Fruit fly (Drosophila melanogaster) whole organism, embryonic: ENCODE results near the gene PIG-C.

Experiments
- Atf6 ChIP-seq: fragments of 200-800 bp; sonication (Bioruptor generic); IDR thresholded peaks from 2 replicates; pipeline ENCODE4 v1.3.6; 2022; ENCODE audit warnings: missing biosample characterization, missing genetic modification characterization
- CG10321 ChIP-seq: fragments of 200-800 bp; sonication (Bioruptor generic); IDR thresholded peaks from 2 replicates; pipeline ENCODE4 v1.3.6; 2022; ENCODE audit warnings: missing biosample characterization, missing genetic modification characterization
- CG10565 ChIP-seq: fragments of 200-800 bp; sonication (Bioruptor generic); optimal IDR thresholded peaks from 3 replicates; lab custom pipeline; 2016; ENCODE audit warnings: missing biosample characterization, mild to moderate bottlenecking, missing genetic modification characterization
- CG10959 ChIP-seq: fragments of 200-800 bp; sonication (Bioruptor generic); IDR thresholded peaks from 2 replicates; pipeline ENCODE4 v1.3.6; 2022; ENCODE audit warnings: missing biosample characterization, missing genetic modification characterization
- CG11085 ChIP-seq: fragments of 200-800 bp; sonication (Bioruptor generic); IDR thresholded peaks from 2 replicates; pipeline ENCODE4 v1.3.6; 2022; ENCODE audit warnings: missing biosample characterization, missing genetic modification characterization
- CG12769 ChIP-seq: fragments of 200-800 bp; sonication (Bioruptor generic); optimal IDR thresholded peaks from 2 replicates; lab custom pipeline; 2019; ENCODE audit warnings: missing biosample characterization, mild to moderate bottlenecking, missing genetic modification characterization, moderate library complexity
- CG14860 ChIP-seq: fragments of 200-800 bp; sonication (Bioruptor generic); IDR thresholded peaks from 3 replicates; pipeline ENCODE4 v1.3.6; 2022; ENCODE audit warnings: missing biosample characterization, missing genetic modification characterization; ENCODE audit not compliant: partially characterized antibody
- CG15479 ChIP-seq: fragments of 200-800 bp; sonication (Bioruptor generic); optimal IDR thresholded peaks from 3 replicates; lab custom pipeline; 2019; ENCODE audit warnings: missing biosample characterization, mild to moderate bottlenecking, missing genetic modification characterization, moderate library complexity
- CG18599 ChIP-seq: fragments of 200-800 bp; sonication (Bioruptor generic); optimal IDR thresholded peaks from 3 replicates; lab custom pipeline; 2017; ENCODE audit warnings: missing biosample characterization, missing genetic modification characterization, mild to moderate bottlenecking, moderate library complexity, missing genetic modification reagents
- CG2202 ChIP-seq: fragments of 200-800 bp; sonication (Bioruptor generic); optimal IDR thresholded peaks from 2 replicates; lab custom pipeline; 2018; ENCODE audit warnings: missing biosample characterization, mild to moderate bottlenecking, missing genetic modification characterization
- CG30020 ChIP-seq: fragments of 200-800 bp; optimal IDR thresholded peaks from 2 replicates; lab custom pipeline; 2019; ENCODE audit warnings: missing biosample characterization, mild to moderate bottlenecking, missing genetic modification characterization, moderate library complexity
- CG3163 ChIP-seq: fragments of 200-800 bp; sonication (Bioruptor generic); optimal IDR thresholded peaks from 3 replicates; lab custom pipeline; 2016; ENCODE audit warnings: missing biosample characterization, missing genetic modification characterization
- CG32767 ChIP-seq: fragments of 200-800 bp; sonication (Bioruptor generic); IDR thresholded peaks from 2 replicates; pipeline ENCODE4 v1.3.6; 2022; ENCODE audit warnings: missing biosample characterization, missing genetic modification characterization
- CG3281 ChIP-seq: fragments of 200-800 bp; sonication (Bioruptor generic); optimal IDR thresholded peaks from 3 replicates; lab custom pipeline; 2017; ENCODE audit warnings: missing biosample characterization, mild to moderate bottlenecking, missing genetic modification characterization
- CG33557 ChIP-seq: fragments of 200-800 bp; sonication (Bioruptor generic); optimal IDR thresholded peaks from 2 replicates; lab custom pipeline; 2019; ENCODE audit warnings: missing biosample characterization, mild to moderate bottlenecking, missing genetic modification characterization, moderate library complexity
- CG3847 ChIP-seq: fragments of 200-800 bp; sonication (Bioruptor generic); IDR thresholded peaks from 2 replicates; pipeline ENCODE4 v1.3.6; 2022; ENCODE audit warnings: missing biosample characterization, missing genetic modification characterization
- CG3995 ChIP-seq: fragments of 200-800 bp; sonication (Bioruptor generic); optimal IDR thresholded peaks from 3 replicates; lab custom pipeline; 2016; ENCODE audit warnings: missing biosample characterization, missing genetic modification characterization
- CG5953 ChIP-seq: fragments of 200-800 bp; sonication (Bioruptor generic); IDR thresholded peaks from 2 replicates; pipeline ENCODE4 v1.3.6; 2022; ENCODE audit warnings: missing biosample characterization, missing genetic modification characterization
- CG8290 ChIP-seq, 3 experiments: fragments of 200-800 bp; sonication (Bioruptor generic); optimal IDR thresholded peaks; 2 replicates each; lab custom pipeline; 2016 to 2019; ENCODE audit warnings: missing biosample characterization in 3 of 3, missing genetic modification characterization in 3 of 3, mild to moderate bottlenecking in 2 of 3, moderate library complexity in 1 of 3
- CG9932 ChIP-seq: fragments of 200-800 bp; sonication (Bioruptor generic); IDR thresholded peaks from 2 replicates; pipeline ENCODE4 v1.3.6; 2022; ENCODE audit warnings: missing biosample characterization, missing genetic modification characterization
- Camta ChIP-seq: fragments of 200-800 bp; sonication (Bioruptor generic); optimal IDR thresholded peaks from 2 replicates; lab custom pipeline; 2016; ENCODE audit warnings: missing biosample characterization, missing genetic modification characterization
- Chrac-16 ChIP-seq: fragments of 200-800 bp; sonication (Bioruptor generic); optimal IDR thresholded peaks from 3 replicates; lab custom pipeline; 2016; ENCODE audit warnings: missing biosample characterization, missing genetic modification characterization
- CoRest ChIP-seq: fragments of 200-800 bp; sonication (Bioruptor generic); optimal IDR thresholded peaks from 3 replicates; lab custom pipeline; 2018; ENCODE audit warnings: missing biosample characterization, mild to moderate bottlenecking, missing genetic modification characterization, moderate library complexity
- Deaf1 ChIP-seq: fragments of 200-800 bp; optimal IDR thresholded peaks from 3 replicates; lab custom pipeline; 2019; ENCODE audit warnings: missing biosample characterization, mild to moderate bottlenecking, missing genetic modification characterization, moderate library complexity
- Dfd ChIP-seq, 2 experiments: fragments of >200 bp; optimal IDR thresholded peaks; 2 replicates each; lab custom pipeline; 2017; ENCODE audit warnings: missing biosample characterization in 2 of 2, missing genetic modification characterization in 2 of 2
- Dip3 ChIP-seq: fragments of 200-800 bp; sonication (Bioruptor generic); optimal IDR thresholded peaks from 3 replicates; lab custom pipeline; 2016; ENCODE audit warnings: missing biosample characterization, missing genetic modification characterization
- Doc2 ChIP-seq: fragments of 200-800 bp; sonication (Bioruptor generic); IDR thresholded peaks from 2 replicates; pipeline ENCODE4 v1.3.6; 2022; ENCODE audit warnings: missing biosample characterization, missing genetic modification characterization
- Doc3 ChIP-seq: fragments of 200-800 bp; sonication (Bioruptor generic); IDR thresholded peaks from 3 replicates; pipeline ENCODE4 v1.3.6; 2022; ENCODE audit warnings: missing biosample characterization, missing genetic modification characterization; ENCODE audit not compliant: partially characterized antibody
- Hr39 ChIP-seq: fragments of >200 bp; optimal IDR thresholded peaks from 2 replicates; lab custom pipeline; 2017
- MTF-1 ChIP-seq: fragments of 200-800 bp; sonication (Bioruptor generic); optimal IDR thresholded peaks from 2 replicates; lab custom pipeline; 2018; ENCODE audit warnings: missing biosample characterization, mild to moderate bottlenecking, missing genetic modification characterization, borderline replicate concordance
- Sox102F ChIP-seq: fragments of 200-800 bp; sonication (Bioruptor generic); optimal IDR thresholded peaks from 2 replicates; lab custom pipeline; 2018; ENCODE audit warnings: missing biosample characterization, mild to moderate bottlenecking, missing genetic modification characterization, moderate library complexity
- Spps ChIP-seq: fragments of 200-800 bp; sonication (Bioruptor generic); optimal IDR thresholded peaks from 2 replicates; lab custom pipeline; 2018; ENCODE audit warnings: missing biosample characterization, mild to moderate bottlenecking, missing genetic modification characterization
- Trl ChIP-seq, 3 experiments: fragments of >200 bp in 2 of 3; fragments of 200-800 bp in 1 of 3; sonication (Bioruptor generic) in 1 of 3; optimal IDR thresholded peaks; 2 replicates in 1 of 3; 3 replicates in 2 of 3; lab custom pipeline; 2016 to 2017; ENCODE audit warnings: missing biosample characterization in 1 of 3, missing genetic modification characterization in 1 of 3
- Xbp1 ChIP-seq: fragments of 200-800 bp; sonication (Bioruptor generic); optimal IDR thresholded peaks from 3 replicates; lab custom pipeline; 2016; ENCODE audit warnings: missing biosample characterization, mild to moderate bottlenecking, missing genetic modification characterization
- Xrp1 ChIP-seq: fragments of 200-800 bp; sonication (Bioruptor generic); IDR thresholded peaks from 2 replicates; pipeline ENCODE4 v1.3.6; 2022; ENCODE audit warnings: missing biosample characterization, missing genetic modification characterization
- ato ChIP-seq: fragments of 200-800 bp; sonication (Bioruptor generic); IDR thresholded peaks from 2 replicates; pipeline ENCODE4 v1.3.6; 2022; ENCODE audit warnings: missing biosample characterization, missing genetic modification characterization; ENCODE audit not compliant: partially characterized antibody
- bcd ChIP-seq: fragments of 200-800 bp; sonication (Bioruptor generic); optimal IDR thresholded peaks from 2 replicates; lab custom pipeline; 2017; ENCODE audit warnings: missing biosample characterization, mild to moderate bottlenecking, missing genetic modification characterization
- cato ChIP-seq: fragments of 200-800 bp; sonication (Bioruptor generic); optimal IDR thresholded peaks from 2 replicates; lab custom pipeline; 2016; ENCODE audit warnings: missing biosample characterization, missing genetic modification characterization, borderline replicate concordance
- dm ChIP-seq: fragments of 200-800 bp; sonication (Bioruptor generic); optimal IDR thresholded peaks from 3 replicates; lab custom pipeline; 2016; ENCODE audit warnings: missing biosample characterization, missing genetic modification characterization
- emc ChIP-seq: fragments of 200-800 bp; sonication (Bioruptor generic); optimal IDR thresholded peaks from 2 replicates; lab custom pipeline; 2016; ENCODE audit warnings: missing biosample characterization, missing genetic modification characterization
- ind ChIP-seq: fragments of 200-800 bp; sonication (Bioruptor generic); optimal IDR thresholded peaks from 3 replicates; lab custom pipeline; 2016; ENCODE audit warnings: missing biosample characterization, missing genetic modification characterization
- jigr1 ChIP-seq: fragments of 200-800 bp; sonication (Bioruptor generic); IDR thresholded peaks from 3 replicates; pipeline ENCODE4 v1.3.6; 2022; ENCODE audit warnings: missing biosample characterization, missing genetic modification characterization
- kah ChIP-seq: fragments of 200-800 bp; sonication (Bioruptor generic); optimal IDR thresholded peaks from 2 replicates; lab custom pipeline; 2018; ENCODE audit warnings: missing biosample characterization, mild to moderate bottlenecking, missing genetic modification characterization
- lab ChIP-seq: fragments of 200-800 bp; sonication (Bioruptor generic); optimal IDR thresholded peaks from 3 replicates; lab custom pipeline; 2017; ENCODE audit warnings: missing biosample characterization, missing genetic modification characterization, mild to moderate bottlenecking, moderate library complexity, missing genetic modification reagents
- peb ChIP-seq: fragments of 200-800 bp; sonication (Bioruptor generic); IDR thresholded peaks from 2 replicates; pipeline ENCODE4 v1.3.6; 2022; ENCODE audit warnings: missing biosample characterization, missing genetic modification characterization
- pnt ChIP-seq: fragments of 200-800 bp; sonication (Bioruptor generic); optimal IDR thresholded peaks from 3 replicates; lab custom pipeline; 2016; ENCODE audit warnings: missing biosample characterization, missing genetic modification characterization
- slou ChIP-seq: fragments of 200-800 bp; sonication (Bioruptor generic); optimal IDR thresholded peaks from 3 replicates; lab custom pipeline; 2016; ENCODE audit warnings: missing biosample characterization, missing genetic modification characterization
- stc ChIP-seq: fragments of 200-800 bp; sonication (Bioruptor generic); IDR thresholded peaks from 2 replicates; pipeline ENCODE4 v1.3.6; 2022; ENCODE audit warnings: missing biosample characterization, missing genetic modification characterization
- tll ChIP-seq, 2 experiments: fragments of 200-800 bp in 1 of 2; fragments of >200 bp in 1 of 2; sonication (Bioruptor generic) in 1 of 2; optimal IDR thresholded peaks; 2 replicates each; lab custom pipeline; 2017 to 2019; ENCODE audit warnings: missing biosample characterization in 2 of 2, missing genetic modification characterization in 2 of 2, mild to moderate bottlenecking in 1 of 2, moderate library complexity in 1 of 2
- unc-4 ChIP-seq: fragments of 200-800 bp; sonication (Bioruptor generic); IDR thresholded peaks from 2 replicates; pipeline ENCODE4 v1.3.6; 2022; ENCODE audit warnings: missing biosample characterization, missing genetic modification characterization; ENCODE audit not compliant: partially characterized antibody

Gene PIG-C

DNA sequence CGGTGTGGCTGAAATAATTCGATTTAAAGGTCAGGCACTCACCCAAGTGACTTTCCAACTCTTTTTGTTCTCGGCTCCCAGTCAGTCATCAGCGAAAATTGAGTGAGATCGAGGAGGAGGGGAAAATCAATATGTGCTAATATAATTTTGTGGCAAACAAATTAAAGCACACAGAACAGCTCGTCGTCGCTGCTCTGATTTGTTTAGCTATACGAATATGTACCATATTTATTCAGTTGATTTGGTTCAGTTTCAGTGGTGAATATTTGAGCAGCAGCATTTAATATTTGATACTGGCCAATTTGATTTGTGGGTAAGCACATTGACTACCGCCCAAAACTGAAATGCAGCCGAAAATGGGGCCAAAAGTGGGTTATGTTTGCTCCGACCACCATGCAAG, 13.6 kb downstream of the PIG-C start (continued):
- TF ChIP-seq Dip3 (GFP tag; lab: Kevin White, UChicago) (no peak), stc (no peak), lab (GFP tag; lab: Kevin White, UChicago) (peak; percentile 77), CG18599 (GFP tag; lab: Kevin White, UChicago) (peak; percentile 6), Trl (optimal IDR thresholded peaks at IDR 0.05; lab: Kevin White, UChicago) (no peak), Trl (GFP tag; optimal IDR thresholded peaks at IDR 0.05; lab: Kevin White, UChicago) (peak; percentile 25), unc-4 (GFP tag; lab: Robert Waterston, UW) (no peak), CG33557 (no peak), CoRest (peak; percentile 19), cato (peak; percentile 31), kah (GFP tag; lab: Kevin White, UChicago) (no peak), Camta (GFP tag; lab: Kevin White, UChicago) (peak; percentile 26), CG2202 (tag; lab: Kevin White, UChicago) (peak; percentile 64), dm (GFP tag; lab: Kevin White, UChicago) (no peak), CG10565 (GFP tag; lab: Kevin White, UChicago) (no peak), tll (GFP tag; optimal IDR thresholded peaks at IDR 0.05; lab: Kevin White, UChicago) (no peak), emc (GFP tag; lab: Kevin White, UChicago) (no peak), CG9932 (GFP tag; lab: Robert Waterston, UW) (no peak), ind (GFP tag; lab: Kevin White, UChicago) (no peak), CG15479 (no peak), CG3163 (GFP tag; lab: Kevin White, UChicago) (peak; percentile 13), Doc2 (no peak), CG11085 (no peak), CG10321 (GFP tag; lab: Robert Waterston, UW) (peak; percentile 18; the same call in 1 of the 2 replicates), Sox102F (GFP tag; lab: Kevin White, UChicago) (peak; percentile 23), Deaf1 (tag; lab: Kevin White, UChicago) (no peak), CG8290 (GFP tag; optimal IDR thresholded peaks at IDR 0.05; lab: Kevin White, UChicago) (peak; percentile 3), CG8290 (tag; optimal IDR thresholded peaks at IDR 0.05; lab: Kevin White, UChicago) (peak in 1 of 2 experiments; percentile 86), Xbp1 (GFP tag; lab: Kevin White, UChicago) (peak; percentile 13), Chrac-16 (GFP tag; lab: Kevin White, UChicago) (no peak), CG3847 (no peak), CG10959 (GFP tag; lab: Robert Waterston, UW) (no peak; the same call in 1 of the 2 replicates), CG3995 (no peak), Atf6 (GFP tag; lab: Robert Waterston, UW) (peak; percentile 24; the same call in 1 of the 2 replicates), CG14860 (no peak), Hr39 (no peak), Doc3 (GFP tag; lab: Robert Waterston, UW) (no peak), CG30020 (tag; lab: Kevin White, UChicago) (no peak), CG5953 (no peak), Xrp1 (peak; percentile 46; the same call in 1 of the 2 replicates), Spps (tag; lab: Kevin White, UChicago) (no peak), slou (GFP tag; lab: Kevin White, UChicago) (no peak), CG3281 (GFP tag; lab: Kevin White, UChicago) (peak; percentile 55), pnt (no peak), CG32767 (GFP tag; lab: Robert Waterston, UW) (no peak), peb (GFP tag; lab: Robert Waterston, UW) (no peak), CG12769 (peak; percentile 75), MTF-1 (GFP tag; lab: Kevin White, UChicago) (no peak), jigr1 (GFP tag; lab: Robert Waterston, UW) (no peak), bcd (no peak), Dfd (GFP tag; optimal IDR thresholded peaks at IDR 0.05; lab: Kevin White, UChicago) (no peak), ato (GFP tag; lab: Robert Waterston, UW) (no peak)
